Worm (Caenorhabditis elegans) whole organism, early embryonic: ENCODE measurements around the gene T09F5.10.

Experiments
- B0310.2 ChIP-seq: sonication (generic microtip); optimal IDR thresholded peaks from 2 replicates; lab custom pipeline; 2016; ENCODE audit warnings: mild to moderate bottlenecking, missing genetic modification characterization, missing compliant biosample characterization
- aly-1 ChIP-seq: sonication (generic microtip); optimal IDR thresholded peaks from 2 replicates; lab custom pipeline; 2016; ENCODE audit warnings: missing genetic modification characterization, missing compliant biosample characterization
- ama-1 ChIP-seq: fragments of 150-350 bp; optimal IDR thresholded peaks from 2 replicates; lab custom pipeline; 2014
- ceh-13 ChIP-seq: fragments of 200-800 bp; sonication (Bioruptor generic); optimal IDR thresholded peaks from 2 replicates; lab custom pipeline; 2018; ENCODE audit warnings: mild to moderate bottlenecking, missing genetic modification characterization, missing compliant biosample characterization
- ets-7 ChIP-seq: sonication (generic microtip); optimal IDR thresholded peaks from 2 replicates; lab custom pipeline; 2016; ENCODE audit warnings: missing genotype, missing genetic modification characterization, missing compliant biosample characterization
- flt-1 ChIP-seq: fragments of 200-800 bp; sonication (Bioruptor generic); IDR thresholded peaks from 2 replicates; pipeline ENCODE4 v1.3.6; 2022; ENCODE audit warnings: missing genetic modification characterization, missing compliant biosample characterization
- hmg-4 ChIP-seq: fragments of 200-800 bp; sonication (Bioruptor generic); optimal IDR thresholded peaks from 2 replicates; lab custom pipeline; 2018; ENCODE audit warnings: mild to moderate bottlenecking, missing genetic modification characterization, missing compliant biosample characterization
- pes-1 ChIP-seq: fragments of 200-800 bp; sonication (Bioruptor generic); IDR thresholded peaks from 2 replicates; pipeline ENCODE4 v1.3.6; 2022; ENCODE audit warnings: missing genetic modification reagents, missing genetic modification characterization, missing compliant biosample characterization
- sea-1 ChIP-seq: fragments of 200-800 bp; sonication (Bioruptor generic); conservative IDR thresholded peaks from 2 replicates; pipeline ENCODE4 v1.3.6; 2022; ENCODE audit warnings: missing genetic modification characterization, missing compliant biosample characterization
- tra-4 ChIP-seq: sonication (generic microtip); optimal IDR thresholded peaks from 2 replicates; lab custom pipeline; 2017; ENCODE audit warnings: missing genetic modification characterization, missing compliant biosample characterization

ce11 chrV:15147776-15148175 lies 32.1 kb upstream of the T09F5.10 start, which contains the start of gene T09F5.20:
- TF ChIP-seq ets-7 (tag; lab: Kevin White, UChicago) (no peak), ceh-13 (no peak), sea-1 (GFP tag; lab: Robert Waterston, UW) (no peak), flt-1 (GFP tag; lab: Robert Waterston, UW) (no peak), hmg-4 (GFP tag; lab: Kevin White, UChicago) (no peak), ama-1 (lab: Kevin White, UChicago) (no peak), tra-4 (tag; lab: Kevin White, UChicago) (no peak), pes-1 (no peak), aly-1 (tag; lab: Kevin White, UChicago) (no peak), B0310.2 (no peak)
